Fruit fly (Drosophila melanogaster): ENCODE results near the gene RpS27A.

Gene RpS27A

DNA sequence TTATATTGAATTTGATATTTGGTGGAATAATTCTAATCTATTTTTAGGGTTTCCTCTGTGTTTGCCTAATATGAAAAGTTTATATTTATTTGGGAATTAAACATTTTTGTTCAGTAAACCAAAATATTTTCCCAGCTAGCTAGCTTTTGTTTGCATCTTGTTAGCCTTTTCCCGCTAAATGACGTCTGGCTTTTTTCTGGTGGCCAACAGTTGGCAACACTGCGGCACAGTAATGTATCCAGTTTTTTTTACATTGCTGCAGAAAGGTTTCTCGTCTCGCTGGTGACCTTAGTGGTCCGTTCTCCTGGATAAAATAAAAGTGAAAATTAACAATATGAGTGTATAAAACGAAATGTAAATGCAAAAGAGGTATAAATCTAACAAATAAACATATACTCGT is 43.9 kb upstream of the RpS27A start, which contains the start of gene lft (continued):
- peak; percentile 55; the same call in 2 of the 3 replicates for TF ChIP-seq row (GFP tag; IDR thresholded peaks at IDR 0.05)
- peak; percentile 90 for TF ChIP-seq Sry-β (GFP tag; optimal IDR thresholded peaks at IDR 0.05)
- no peak for TF ChIP-seq CG7271 (tag; optimal IDR thresholded peaks at IDR 0.05)
- TF ChIP-seq Med (GFP tag) = peak; percentile 73
- TF ChIP-seq CG2116 (GFP tag; optimal IDR thresholded peaks at IDR 0.05) = peak; percentile 16
- peak; percentile 51 for TF ChIP-seq CG1603 (tag; optimal IDR thresholded peaks at IDR 0.05)
- 0 out of 2 replicates have a peak, but pooled peaks have one; percentile 30 for TF ChIP-seq MBD-R2 (GFP tag; IDR thresholded peaks at IDR 0.05)
- peak; percentile 8 for TF ChIP-seq CoRest (tag; optimal IDR thresholded peaks at IDR 0.05)
- TF ChIP-seq hkb (optimal IDR thresholded peaks at IDR 0.05) = no peak
- TF ChIP-seq hkb (GFP tag; IDR thresholded peaks at IDR 0.05) = no peak
- TF ChIP-seq trem (tag; optimal IDR thresholded peaks at IDR 0.05) = peak; percentile 42
- TF ChIP-seq CG12219 (GFP tag; optimal IDR thresholded peaks at IDR 0.05) = no peak
- TF ChIP-seq CG18011 (GFP tag; optimal IDR thresholded peaks at IDR 0.05) = peak; percentile 81
- TF ChIP-seq Ssrp (tag; optimal IDR thresholded peaks at IDR 0.05) = no peak
- peak; percentile 8 for TF ChIP-seq CG4617 (GFP tag; optimal IDR thresholded peaks at IDR 0.05; ENCODE audit: borderline replicate concordance)
- TF ChIP-seq CG6175 (GFP tag; IDR thresholded peaks at IDR 0.05) = no peak
- TF ChIP-seq nom (GFP tag; optimal IDR thresholded peaks at IDR 0.05) = peak; percentile 2
- peak; percentile 31 for TF ChIP-seq CG8924 (tag; optimal IDR thresholded peaks at IDR 0.05)
- TF ChIP-seq CG14441 (GFP tag; IDR thresholded peaks at IDR 0.05) = no peak
- peak; percentile 5 for TF ChIP-seq CG15514 (GFP tag; optimal IDR thresholded peaks at IDR 0.05)
- TF ChIP-seq ci (GFP tag; IDR thresholded peaks at IDR 0.05) = 0 out of 3 replicates have a peak, but pooled peaks have one; percentile 24
- no peak for TF ChIP-seq gsb (GFP tag; IDR thresholded peaks at IDR 0.05)
- TF ChIP-seq her (GFP tag; optimal IDR thresholded peaks at IDR 0.05) = no peak
- TF ChIP-seq CG30020 (tag; optimal IDR thresholded peaks at IDR 0.05) = peak; percentile 80
- peak; percentile 2 for TF ChIP-seq CG9797 (GFP tag; optimal IDR thresholded peaks at IDR 0.05)

DNA sequence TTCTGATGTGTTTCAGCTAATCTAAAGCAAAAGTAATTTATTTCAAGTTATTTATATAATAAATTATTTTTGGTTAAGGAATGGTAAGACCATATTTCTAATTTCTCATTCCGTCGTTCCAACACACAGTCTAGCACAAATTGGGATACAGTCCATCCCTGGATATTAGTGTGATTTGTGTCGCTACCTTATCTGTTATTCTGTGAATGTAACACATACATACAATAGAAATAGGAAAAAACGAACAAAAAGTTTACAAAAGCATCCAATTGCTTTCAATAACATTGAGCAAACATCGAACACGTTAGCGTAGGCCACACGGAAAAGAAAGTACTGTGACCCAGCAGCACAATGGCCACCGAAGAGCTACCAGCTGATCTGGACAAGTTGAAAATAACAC is 41.6 kb upstream of the RpS27A start, which contains the start of gene CG5056:
TSS of gene CG5056 (plus strand) at position 168 of the 400 bp plus-strand sequence.
- TF ChIP-seq CG31365 (tag; optimal IDR thresholded peaks at IDR 0.05) = no peak
- TF ChIP-seq CG6813 (GFP tag; optimal IDR thresholded peaks at IDR 0.05) = no peak
- no peak for TF ChIP-seq tll (GFP tag; optimal IDR thresholded peaks at IDR 0.05)
- peak; percentile 78 for TF ChIP-seq Med (GFP tag)
- peak; percentile 28 for TF ChIP-seq Xbp1 (GFP tag; optimal IDR thresholded peaks at IDR 0.05)
- TF ChIP-seq Bgb (GFP tag; IDR thresholded peaks at IDR 0.05; ENCODE audit: partially characterized antibody) = no peak; the same call in 1 of the 2 replicates
- peak; percentile 27 for TF ChIP-seq slou (GFP tag; optimal IDR thresholded peaks at IDR 0.05)
- no peak for TF ChIP-seq Mad (GFP tag; optimal IDR thresholded peaks at IDR 0.05)
- TF ChIP-seq CG9817 (tag; optimal IDR thresholded peaks at IDR 0.05) = no peak
- peak in 1 of 2 experiments; percentile 88 for TF ChIP-seq Pdp1 (GFP tag; optimal IDR thresholded peaks at IDR 0.05)
- TF ChIP-seq MBD-R2 (GFP tag; IDR thresholded peaks at IDR 0.05) = peak; percentile 85
- TF ChIP-seq CG15696 (tag; optimal IDR thresholded peaks at IDR 0.05) = peak; percentile 18
- peak; percentile 26; the same call in 1 of the 2 replicates for TF ChIP-seq Scr (GFP tag; IDR thresholded peaks at IDR 0.05; ENCODE audit: partially characterized antibody)
- no peak for TF ChIP-seq fd96Cb (tag; optimal IDR thresholded peaks at IDR 0.05)
- peak; percentile 17 for TF ChIP-seq Max (GFP tag; optimal IDR thresholded peaks at IDR 0.05)
- TF ChIP-seq zfh1 (GFP tag; IDR thresholded peaks at IDR 0.05) = no peak
- no peak for TF ChIP-seq CG6765 (GFP tag; optimal IDR thresholded peaks at IDR 0.05)
- TF ChIP-seq D (optimal IDR thresholded peaks at IDR 0.05) = no peak
- peak; percentile 22 for TF ChIP-seq D (GFP tag; optimal IDR thresholded peaks at IDR 0.05)
- TF ChIP-seq Sin3A (optimal IDR thresholded peaks at IDR 0.05) = no peak
- TF ChIP-seq nau (GFP tag; optimal IDR thresholded peaks at IDR 0.05) = no peak
- no peak for TF ChIP-seq CG14441 (GFP tag; IDR thresholded peaks at IDR 0.05)
- TF ChIP-seq lmd (GFP tag; IDR thresholded peaks at IDR 0.05) = peak; percentile 16; the same call in 1 of the 2 replicates
- no peak for TF ChIP-seq CG2202 (tag; optimal IDR thresholded peaks at IDR 0.05)
- peak; percentile 64 for TF ChIP-seq cg (GFP tag; optimal IDR thresholded peaks at IDR 0.05)
- peak; percentile 39 for TF ChIP-seq Dref (GFP tag; IDR thresholded peaks at IDR 0.05)
- TF ChIP-seq CG17829 (tag; optimal IDR thresholded peaks at IDR 0.05) = peak; percentile 47
- no peak for TF ChIP-seq CG11093 (GFP tag; IDR thresholded peaks at IDR 0.05)
